Worm (Caenorhabditis elegans) whole organism, L4 larva: ENCODE results near the gene ver-3.

ENCODE experiments used
- dpl-1 ChIP-seq: fragments of 150-350 bp; optimal IDR thresholded peaks from 2 replicates; lab custom pipeline; 2014; ENCODE audit warnings: missing biosample characterization, missing genetic modification reagents, missing genetic modification characterization
- dve-1 ChIP-seq: sonication (generic microtip); optimal IDR thresholded peaks from 2 replicates; lab custom pipeline; 2017; ENCODE audit warnings: antibody characterized with exemption, mild to moderate bottlenecking, missing genetic modification characterization, missing compliant biosample characterization; ENCODE audit not compliant: insufficient read depth
- lir-3 ChIP-seq: sonication (generic microtip); optimal IDR thresholded peaks from 2 replicates; lab custom pipeline; 2016; ENCODE audit warnings: mild to moderate bottlenecking, missing genetic modification characterization, missing compliant biosample characterization
- nhr-28 ChIP-seq: fragments of 150-350 bp; optimal IDR thresholded peaks from 2 replicates; lab custom pipeline; 2014; ENCODE audit warnings: missing biosample characterization, missing genetic modification characterization
- pqm-1 ChIP-seq: sonication (generic microtip); optimal IDR thresholded peaks from 2 replicates; lab custom pipeline; 2017; ENCODE audit warnings: missing biosample characterization, missing genetic modification characterization
- spr-1 ChIP-seq: sonication (generic microtip); optimal IDR thresholded peaks from 2 replicates; lab custom pipeline; 2016; ENCODE audit warnings: mild to moderate bottlenecking, missing genetic modification characterization, missing compliant biosample characterization

DNA sequence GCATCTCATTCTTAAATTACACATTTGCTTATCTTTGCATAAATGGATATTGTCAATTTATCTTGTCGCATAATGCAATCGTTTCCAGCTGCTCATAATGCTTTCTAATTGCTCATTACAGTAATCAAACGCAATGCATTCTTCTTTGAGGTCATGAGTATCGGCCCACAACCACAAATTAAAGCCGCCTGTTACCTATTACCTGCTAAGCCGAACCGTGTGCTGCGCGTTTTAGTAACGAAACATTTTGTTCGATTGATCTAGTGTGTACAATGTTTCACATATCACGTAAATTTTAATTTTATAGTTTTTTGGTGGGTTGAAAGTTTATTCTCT lies 41.6 kb downstream of the ver-3 start:
- TF ChIP-seq nhr-28 (no peak), dpl-1 (GFP tag; lab: Kevin White, UChicago) (no peak), pqm-1 (tag; lab: Kevin White, UChicago) (no peak), spr-1 (tag; lab: Kevin White, UChicago) (no peak), lir-3 (no peak), dve-1 (tag; lab: Kevin White, UChicago) (no peak)
